Worm (Caenorhabditis elegans) whole organism, L4 larva: ENCODE measurements around the gene K07H8.2.
A peak's percentile ranks its signal among the peaks of the same experiment; 100 is the strongest.

Experiments
- D1046.2 ChIP-seq: fragments of 200-800 bp; sonication (Bioruptor generic); IDR thresholded peaks from 2 replicates; pipeline ENCODE4 v1.3.6; 2022; ENCODE audit warnings: missing genetic modification characterization, missing compliant biosample characterization
- F26F4.8 ChIP-seq: fragments of 200-800 bp; sonication (Bioruptor generic); conservative IDR thresholded peaks from 2 replicates; pipeline ENCODE4 v1.3.6; 2022; ENCODE audit warnings: missing genetic modification characterization, missing compliant biosample characterization
- F37D6.2 ChIP-seq: sonication (generic microtip); optimal IDR thresholded peaks from 2 replicates; lab custom pipeline; 2016; ENCODE audit warnings: mild to moderate bottlenecking, missing genetic modification characterization, missing compliant biosample characterization
- R02D3.7 ChIP-seq: fragments of 150-350 bp; sonication (generic microtip); optimal IDR thresholded peaks from 3 replicates; lab custom pipeline; 2014; ENCODE audit warnings: missing biosample characterization, missing genetic modification characterization
- T26A8.4 ChIP-seq: fragments of 200-800 bp; sonication (Bioruptor generic); IDR thresholded peaks from 2 replicates; pipeline ENCODE4 v1.3.6; 2022; ENCODE audit warnings: missing genetic modification characterization, missing compliant biosample characterization
- Y105C5A.15 ChIP-seq: fragments of 200-800 bp; sonication (Bioruptor generic); IDR thresholded peaks from 2 replicates; pipeline ENCODE4 v1.3.6; 2022; ENCODE audit warnings: missing genetic modification characterization, missing compliant biosample characterization
- ZK337.2 ChIP-seq: fragments of 200-800 bp; sonication (Bioruptor generic); IDR thresholded peaks from 2 replicates; pipeline ENCODE4 v1.3.6; 2022; ENCODE audit warnings: missing genetic modification reagents, missing genetic modification characterization, missing compliant biosample characterization
- aha-1 ChIP-seq: fragments of 150-350 bp; peaks from one replicate; lab custom pipeline; 2014; ENCODE audit warnings: missing biosample characterization, missing genetic modification characterization
- aly-2 ChIP-seq: sonication (generic microtip); optimal IDR thresholded peaks from 2 replicates; lab custom pipeline; 2018; ENCODE audit warnings: missing biosample characterization, missing genetic modification characterization
- arid-1 ChIP-seq: fragments of 200-800 bp; sonication (Bioruptor generic); conservative IDR thresholded peaks from 2 replicates; pipeline ENCODE4 v1.3.6; 2022; ENCODE audit warnings: missing genetic modification reagents, missing genetic modification characterization, missing compliant biosample characterization
- ceh-20 ChIP-seq: fragments of 200-800 bp; sonication (Bioruptor generic); IDR thresholded peaks from 2 replicates; pipeline ENCODE4 v1.3.6; 2022; ENCODE audit warnings: missing genetic modification reagents, missing genetic modification characterization, missing compliant biosample characterization
- ceh-28 ChIP-seq: fragments of 150-350 bp; optimal IDR thresholded peaks from 2 replicates; lab custom pipeline; 2014; ENCODE audit warnings: missing biosample characterization, missing genetic modification reagents, missing genetic modification characterization
- ceh-32 ChIP-seq: sonication (generic microtip); optimal IDR thresholded peaks from 2 replicates; lab custom pipeline; 2016; ENCODE audit warnings: mild to moderate bottlenecking, missing genetic modification characterization, missing compliant biosample characterization; ENCODE audit not compliant: poor library complexity
- ceh-62 ChIP-seq: sonication (generic microtip); optimal IDR thresholded peaks from 2 replicates; lab custom pipeline; 2017; ENCODE audit warnings: missing biosample characterization, missing genetic modification characterization
- ceh-82 ChIP-seq: sonication (generic microtip); optimal IDR thresholded peaks from 2 replicates; lab custom pipeline; 2017; ENCODE audit warnings: missing biosample characterization, missing genetic modification characterization
- ces-1 ChIP-seq: fragments of 150-350 bp; sonication (generic microtip); optimal IDR thresholded peaks from 4 replicates; lab custom pipeline; 2014; ENCODE audit warnings: missing biosample characterization, missing genetic modification reagents, missing genetic modification characterization
- ctbp-1 ChIP-seq: fragments of 200-800 bp; sonication (Bioruptor generic); IDR thresholded peaks from 2 replicates; pipeline ENCODE4 v1.3.6; 2022; ENCODE audit warnings: missing genetic modification reagents, missing genetic modification characterization, missing compliant biosample characterization
- daf-12 ChIP-seq: fragments of 150-350 bp; optimal IDR thresholded peaks from 2 replicates; lab custom pipeline; 2014; ENCODE audit warnings: missing biosample characterization, missing genetic modification reagents, missing genetic modification characterization
- daf-19 ChIP-seq: fragments of 200-800 bp; sonication (Bioruptor generic); conservative IDR thresholded peaks from 2 replicates; pipeline ENCODE4 v1.3.6; 2022; ENCODE audit warnings: missing genetic modification characterization, missing compliant biosample characterization
- dpl-1 ChIP-seq: fragments of 150-350 bp; optimal IDR thresholded peaks from 2 replicates; lab custom pipeline; 2014; ENCODE audit warnings: missing biosample characterization, missing genetic modification reagents, missing genetic modification characterization
- dve-1 ChIP-seq: sonication (generic microtip); optimal IDR thresholded peaks from 2 replicates; lab custom pipeline; 2017; ENCODE audit warnings: antibody characterized with exemption, mild to moderate bottlenecking, missing genetic modification characterization, missing compliant biosample characterization; ENCODE audit not compliant: insufficient read depth
- fkh-10 ChIP-seq: fragments of 150-350 bp; optimal IDR thresholded peaks from 2 replicates; lab custom pipeline; 2014; ENCODE audit warnings: missing biosample characterization, missing genetic modification reagents, missing genetic modification characterization
- fos-1 ChIP-seq: fragments of 150-350 bp; optimal IDR thresholded peaks from 2 replicates; lab custom pipeline; 2014; ENCODE audit warnings: missing biosample characterization, missing genetic modification characterization
- gei-8 ChIP-seq: fragments of 200-800 bp; sonication (Bioruptor generic); optimal IDR thresholded peaks from 2 replicates; lab custom pipeline; 2018; ENCODE audit warnings: mild to moderate bottlenecking, missing genetic modification characterization, missing compliant biosample characterization
- hlh-30 ChIP-seq: sonication (generic microtip); optimal IDR thresholded peaks from 2 replicates; lab custom pipeline; 2017; ENCODE audit warnings: antibody characterized with exemption, mild to moderate bottlenecking, missing genetic modification characterization, missing compliant biosample characterization; ENCODE audit not compliant: insufficient read depth
- hmg-1.1 ChIP-seq: fragments of 200-800 bp; sonication (Bioruptor generic); IDR thresholded peaks from 2 replicates; pipeline ENCODE4 v1.3.6; 2022; ENCODE audit warnings: missing genetic modification reagents, missing genetic modification characterization, missing compliant biosample characterization
- lin-29 ChIP-seq: fragments of 200-800 bp; sonication (Bioruptor generic); IDR thresholded peaks from 2 replicates; pipeline ENCODE4 v1.3.6; 2022; ENCODE audit warnings: missing genetic modification reagents, missing genetic modification characterization, missing compliant biosample characterization
- lir-3 ChIP-seq: sonication (generic microtip); optimal IDR thresholded peaks from 2 replicates; lab custom pipeline; 2016; ENCODE audit warnings: mild to moderate bottlenecking, missing genetic modification characterization, missing compliant biosample characterization
- mdl-1 ChIP-seq, 2 experiments: fragments of 150-350 bp in 1 of 2; sonication (generic microtip) in 1 of 2; optimal IDR thresholded peaks; 2 replicates each; lab custom pipeline; 2014 to 2017; ENCODE audit warnings: missing biosample characterization in 2 of 2, missing genetic modification characterization in 2 of 2
- mdt-29 ChIP-seq: fragments of 200-800 bp; sonication (Bioruptor generic); IDR thresholded peaks from 2 replicates; pipeline ENCODE4 v1.3.6; 2022; ENCODE audit warnings: missing genetic modification reagents, missing genetic modification characterization, missing compliant biosample characterization
- mep-1 ChIP-seq: fragments of 150-350 bp; sonication (generic microtip); optimal IDR thresholded peaks from 3 replicates; lab custom pipeline; 2014; ENCODE audit warnings: missing biosample characterization, missing genetic modification characterization
- mes-2 ChIP-seq: sonication (generic microtip); optimal IDR thresholded peaks from 2 replicates; lab custom pipeline; 2016; ENCODE audit warnings: missing genotype, mild to moderate bottlenecking, missing genetic modification characterization, missing compliant biosample characterization; ENCODE audit not compliant: poor library complexity, severe bottlenecking
- mxl-2 ChIP-seq: fragments of 200-800 bp; sonication (Bioruptor generic); conservative IDR thresholded peaks from 2 replicates; pipeline ENCODE4 v1.3.6; 2022; ENCODE audit warnings: missing genetic modification reagents, missing genetic modification characterization, missing compliant biosample characterization
- nhr-237 ChIP-seq: sonication (generic microtip); optimal IDR thresholded peaks from 2 replicates; lab custom pipeline; 2017; ENCODE audit warnings: missing biosample characterization, missing genetic modification characterization
- nhr-25 ChIP-seq: sonication (generic microtip); optimal IDR thresholded peaks from 2 replicates; lab custom pipeline; 2017; ENCODE audit warnings: missing genetic modification characterization, mild to moderate bottlenecking, missing compliant biosample characterization, antibody characterized with exemption, moderate library complexity, borderline replicate concordance; ENCODE audit not compliant: insufficient read depth
- nhr-28 ChIP-seq: fragments of 150-350 bp; optimal IDR thresholded peaks from 2 replicates; lab custom pipeline; 2014; ENCODE audit warnings: missing biosample characterization, missing genetic modification characterization
- nhr-41 ChIP-seq: fragments of 200-800 bp; sonication (Bioruptor generic); IDR thresholded peaks from 2 replicates; pipeline ENCODE4 v1.3.6; 2022; ENCODE audit warnings: missing genetic modification reagents, missing genetic modification characterization, missing compliant biosample characterization
- nhr-42 ChIP-seq: fragments of 200-800 bp; sonication (Bioruptor generic); IDR thresholded peaks from 2 replicates; pipeline ENCODE4 v1.3.6; 2022; ENCODE audit warnings: missing genetic modification characterization, missing compliant biosample characterization
- nhr-76 ChIP-seq: fragments of 150-350 bp; optimal IDR thresholded peaks from 2 replicates; lab custom pipeline; 2014; ENCODE audit warnings: missing biosample characterization, missing genetic modification characterization
- nhr-77 ChIP-seq: fragments of 150-350 bp; optimal IDR thresholded peaks from 2 replicates; lab custom pipeline; 2014; ENCODE audit warnings: missing biosample characterization, missing genetic modification characterization
- pha-4 ChIP-seq, 2 experiments: fragments of 150-350 bp in 1 of 2; fragments of 200-800 bp in 1 of 2; sonication (Bioruptor generic) in 1 of 2; IDR thresholded peaks in 1 of 2; optimal IDR thresholded peaks in 1 of 2; 2 replicates each; pipeline versions ENCODE4 v1.3.6 to Lab custom; 2014 to 2022; ENCODE audit warnings: missing genetic modification characterization in 2 of 2, missing genetic modification reagents in 2 of 2, missing biosample characterization in 1 of 2, missing compliant biosample characterization in 1 of 2
- pqm-1 ChIP-seq: sonication (generic microtip); optimal IDR thresholded peaks from 2 replicates; lab custom pipeline; 2017; ENCODE audit warnings: missing biosample characterization, missing genetic modification characterization
- rbr-2 ChIP-seq: sonication (generic microtip); optimal IDR thresholded peaks from 2 replicates; lab custom pipeline; 2016; ENCODE audit warnings: missing genotype, missing genetic modification characterization, missing compliant biosample characterization
- set-16 ChIP-seq: fragments of 200-800 bp; sonication (Bioruptor generic); IDR thresholded peaks from 2 replicates; pipeline ENCODE4 v1.3.6; 2022; ENCODE audit warnings: missing genetic modification reagents, missing genetic modification characterization, missing compliant biosample characterization
- snpc-1.2 ChIP-seq: fragments of 200-800 bp; sonication (Bioruptor generic); IDR thresholded peaks from 2 replicates; pipeline ENCODE4 v1.3.6; 2022; ENCODE audit warnings: missing genetic modification reagents, missing genetic modification characterization, missing compliant biosample characterization
- snpc-4 ChIP-seq: fragments of 150-350 bp; optimal IDR thresholded peaks from 2 replicates; lab custom pipeline; 2014; ENCODE audit warnings: missing biosample characterization, missing genetic modification characterization
- tag-97 ChIP-seq: fragments of 200-800 bp; sonication (Bioruptor generic); IDR thresholded peaks from 2 replicates; pipeline ENCODE4 v1.3.6; 2022; ENCODE audit warnings: missing genetic modification characterization, missing compliant biosample characterization
- tra-1 ChIP-seq: fragments of 200-800 bp; sonication (Bioruptor generic); IDR thresholded peaks from 2 replicates; pipeline ENCODE4 v1.3.6; 2022; ENCODE audit warnings: missing genetic modification reagents, missing genetic modification characterization, missing compliant biosample characterization
- unc-130 ChIP-seq: sonication (generic microtip); optimal IDR thresholded peaks from 2 replicates; lab custom pipeline; 2016; ENCODE audit warnings: missing genetic modification reagents, missing genetic modification characterization, missing compliant biosample characterization
- zfp-3 ChIP-seq: fragments of 200-800 bp; sonication (Bioruptor generic); conservative IDR thresholded peaks from 2 replicates; pipeline ENCODE4 v1.3.6; 2022; ENCODE audit warnings: missing genetic modification reagents, missing genetic modification characterization, missing compliant biosample characterization
- zip-11 ChIP-seq: fragments of 200-800 bp; sonication (Bioruptor generic); IDR thresholded peaks from 2 replicates; pipeline ENCODE4 v1.3.6; 2022; ENCODE audit warnings: missing genetic modification characterization, missing compliant biosample characterization

K07H8.2 gene

ce11 chrIV:8252856-8253255, 38.5 kb upstream of the K07H8.2 start (continued):
- TF ChIP-seq ceh-32 (tag; lab: Kevin White, UChicago), result no peak
- TF ChIP-seq ctbp-1 (GFP tag; lab: Robert Waterston, UW), result no peak; the same call in 1 of the 2 replicates
- no peak for TF ChIP-seq nhr-25
- TF ChIP-seq snpc-4 (tag; lab: Kevin White, UChicago), result no peak
- TF ChIP-seq aly-2 (tag; lab: Kevin White, UChicago), result no peak
- TF ChIP-seq nhr-77 (tag; lab: Kevin White, UChicago), result peak; percentile 6
- TF ChIP-seq ZK337.2 (GFP tag; lab: Robert Waterston, UW), result 0 out of 2 replicates have a peak, but pooled peaks have one; percentile 59
- TF ChIP-seq tra-1 (GFP tag; lab: Robert Waterston, UW), result peak; percentile 83
- peak; percentile 93; the same call in 1 of the 2 replicates for TF ChIP-seq Y105C5A.15 (GFP tag; lab: Robert Waterston, UW)
- peak; percentile 55 for TF ChIP-seq lir-3 (tag; lab: Kevin White, UChicago)
- peak; percentile 77 for TF ChIP-seq hlh-30 (tag; lab: Kevin White, UChicago)
- peak; percentile 79 for TF ChIP-seq zip-11 (GFP tag; lab: Robert Waterston, UW)
- no peak for TF ChIP-seq mdt-29
- peak; percentile 95 for TF ChIP-seq aha-1 (tag; lab: Kevin White, UChicago)
- TF ChIP-seq ceh-28 (tag; lab: Kevin White, UChicago), result no peak
- peak; percentile 83; the same call in 1 of the 2 replicates for TF ChIP-seq D1046.2 (GFP tag; lab: Robert Waterston, UW)
- no peak for TF ChIP-seq R02D3.7 (tag; lab: Kevin White, UChicago)
- TF ChIP-seq pqm-1 (tag; lab: Kevin White, UChicago), result peak; percentile 46
- no peak for TF ChIP-seq ceh-62 (tag; lab: Kevin White, UChicago)
- TF ChIP-seq F37D6.2 (tag; lab: Kevin White, UChicago), result peak; percentile 33
- TF ChIP-seq ces-1 (GFP tag; lab: Kevin White, UChicago), result no peak
- peak; percentile 93 for TF ChIP-seq daf-19 (GFP tag; lab: Robert Waterston, UW)
- TF ChIP-seq rbr-2 (tag; lab: Kevin White, UChicago), result peak; percentile 72
- TF ChIP-seq daf-12 (tag; lab: Kevin White, UChicago), result no peak
- TF ChIP-seq mxl-2 (GFP tag; lab: Robert Waterston, UW), result peak; percentile 72
- TF ChIP-seq fos-1 (tag; lab: Kevin White, UChicago), result no peak
- TF ChIP-seq fkh-10 (GFP tag; lab: Kevin White, UChicago), result no peak
- TF ChIP-seq snpc-1.2, result peak; percentile 93; the same call in 1 of the 2 replicates
- peak; percentile 84 for TF ChIP-seq mep-1 (tag; lab: Kevin White, UChicago)
- TF ChIP-seq F26F4.8, result peak; percentile 98
- TF ChIP-seq ceh-82 (tag; lab: Kevin White, UChicago), result no peak
- TF ChIP-seq zfp-3 (GFP tag; lab: Robert Waterston, UW), result peak; percentile 73
- peak; percentile 80 for TF ChIP-seq unc-130
- TF ChIP-seq pha-4 (GFP tag; IDR thresholded peaks at IDR 0.05; lab: Robert Waterston, UW), result peak; percentile 95
- no peak for TF ChIP-seq pha-4 (tag; optimal IDR thresholded peaks at IDR 0.05; lab: Kevin White, UChicago)
- TF ChIP-seq nhr-237, result no peak
- peak; percentile 1 to 71 for TF ChIP-seq mdl-1 (tag; optimal IDR thresholded peaks at IDR 0.05; lab: Kevin White, UChicago)
- TF ChIP-seq arid-1 (GFP tag; lab: Robert Waterston, UW), result peak; percentile 92
- TF ChIP-seq nhr-28 (tag; lab: Kevin White, UChicago), result peak; percentile 24
- peak; percentile 81; the same call in 1 of the 2 replicates for TF ChIP-seq ceh-20 (GFP tag; lab: Robert Waterston, UW)
- TF ChIP-seq nhr-41 (GFP tag; lab: Robert Waterston, UW), result peak; percentile 78
- no peak for TF ChIP-seq tag-97 (GFP tag; lab: Robert Waterston, UW)
- TF ChIP-seq dve-1 (tag; lab: Kevin White, UChicago), result peak; percentile 73
- no peak for TF ChIP-seq mes-2 (tag; lab: Kevin White, UChicago)
- peak; percentile 79; the same call in 1 of the 2 replicates for TF ChIP-seq nhr-42 (GFP tag; lab: Robert Waterston, UW)
- TF ChIP-seq T26A8.4 (GFP tag; lab: Robert Waterston, UW), result peak; percentile 80
- no peak for TF ChIP-seq set-16 (GFP tag; lab: Robert Waterston, UW)
- TF ChIP-seq gei-8 (GFP tag; lab: Kevin White, UChicago), result peak; percentile 63
- TF ChIP-seq lin-29, result no peak
- no peak for TF ChIP-seq dpl-1
- no peak for TF ChIP-seq nhr-76 (tag; lab: Kevin White, UChicago)
- TF ChIP-seq hmg-1.1, result peak; percentile 86
